ENCODE assay signal across 3 fruit fly cellular contexts in the genomic region with DNA sequence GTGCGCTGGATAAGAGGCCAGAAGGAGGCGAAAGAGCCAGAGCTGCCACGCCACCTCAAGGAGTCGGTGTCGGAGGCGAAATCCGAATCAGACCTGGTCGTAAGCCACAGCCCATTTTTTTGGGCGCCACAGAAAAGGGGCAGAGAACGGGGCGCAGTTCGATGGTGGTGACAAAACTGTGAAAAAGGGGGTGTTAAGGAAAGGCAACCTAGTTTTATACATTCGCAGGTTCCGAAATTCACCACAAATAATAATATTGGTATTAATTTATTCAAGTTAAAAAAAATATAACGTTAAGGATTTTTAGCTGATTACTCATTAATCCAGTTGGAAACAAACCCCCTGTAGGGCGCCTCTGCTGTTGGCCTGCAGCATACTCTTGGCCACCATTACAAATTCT.
A peak's percentile ranks its signal among the peaks of the same experiment; 100 is the strongest.
TF ChIP-seq lines count a peak whose summit lies in the region.

No protein-coding gene starts in this region.

- no peak for TF ChIP-seq CTCF in whole organism, embryonic (GFP tag; optimal IDR thresholded peaks at IDR 0.05; lab: Kevin White, UChicago)

TF ChIP-seq in whole organism, embryonic, 481 proteins besides CTCF, POLR2A, EP300 and RAD21:
- TF ChIP-seq Hmr (GFP tag; optimal IDR thresholded peaks at IDR 0.05; lab: Kevin White, UChicago) (no peak), YL-1 (GFP tag; optimal IDR thresholded peaks at IDR 0.05; lab: Kevin White, UChicago) (no peak), row (GFP tag; IDR thresholded peaks at IDR 0.05; lab: Robert Waterston, UW) (0 out of 3 replicates have a peak, but pooled peaks have one; percentile 7), NFAT (GFP tag; IDR thresholded peaks at IDR 0.05; lab: Robert Waterston, UW) (no peak), lbe (GFP tag; optimal IDR thresholded peaks at IDR 0.05; lab: Kevin White, UChicago) (no peak), CG7357 (GFP tag; IDR thresholded peaks at IDR 0.05; lab: Robert Waterston, UW) (no peak), hb (GFP tag; IDR thresholded peaks at IDR 0.05; lab: Robert Waterston, UW; ENCODE audit: partially characterized antibody) (no peak)
TF ChIP-seq in whole organism, embryonic: peak in this region for 1.

TF ChIP-seq in whole organism, prepupa, 60 proteins besides CTCF, POLR2A, EP300 and RAD21:
- TF ChIP-seq svp (GFP tag; lab: Kevin White, UChicago) (peak; percentile 63), acj6 (GFP tag; optimal IDR thresholded peaks at IDR 0.05; lab: Kevin White, UChicago) (peak; percentile 9), CG6808 (GFP tag; optimal IDR thresholded peaks at IDR 0.05; lab: Kevin White, UChicago) (no peak), fkh (GFP tag; optimal IDR thresholded peaks at IDR 0.05; lab: Kevin White, UChicago) (no peak), Met (GFP tag; optimal IDR thresholded peaks at IDR 0.05; lab: Kevin White, UChicago) (peak; percentile 1), Eip78C (GFP tag; lab: Kevin White, UChicago) (peak; percentile 63), lz (GFP tag; optimal IDR thresholded peaks at IDR 0.05; lab: Kevin White, UChicago) (peak; percentile 11), CG7368 (GFP tag; optimal IDR thresholded peaks at IDR 0.05; lab: Kevin White, UChicago) (no peak)

TF ChIP-seq in whole organism, pupa, 21 proteins besides CTCF, POLR2A, EP300 and RAD21:
- peak; percentile 21 for TF ChIP-seq CG14655 (GFP tag; optimal IDR thresholded peaks at IDR 0.05; lab: Kevin White, UChicago)
- no peak for TF ChIP-seq rn (GFP tag; IDR thresholded peaks at IDR 0.05; lab: Robert Waterston, UW)
- no peak for TF ChIP-seq Pif1A (GFP tag; optimal IDR thresholded peaks at IDR 0.05; lab: Kevin White, UChicago)
